Fruit fly (Drosophila melanogaster) Kc167 (cell line): ENCODE results near the gene CG4942.

Source experiments
- Myc ChIP-seq: fragments of >200 bp; optimal IDR thresholded peaks from 2 replicates; lab custom pipeline; 2017; ENCODE audit warnings: missing external identifiers
- h ChIP-seq: fragments of >200 bp; optimal IDR thresholded peaks from 3 replicates; lab custom pipeline; 2018; ENCODE audit warnings: missing external identifiers
- insv ChIP-seq: fragments of >200 bp; optimal IDR thresholded peaks from 3 replicates; lab custom pipeline; 2018; ENCODE audit warnings: missing external identifiers
- psq ChIP-seq: fragments of >200 bp; optimal IDR thresholded peaks from 2 replicates; lab custom pipeline; 2017; ENCODE audit warnings: missing external identifiers
- ttk ChIP-seq: sonication (Bioruptor generic); optimal IDR thresholded peaks from 2 replicates; lab custom pipeline; 2017; ENCODE audit warnings: missing external identifiers

DNA sequence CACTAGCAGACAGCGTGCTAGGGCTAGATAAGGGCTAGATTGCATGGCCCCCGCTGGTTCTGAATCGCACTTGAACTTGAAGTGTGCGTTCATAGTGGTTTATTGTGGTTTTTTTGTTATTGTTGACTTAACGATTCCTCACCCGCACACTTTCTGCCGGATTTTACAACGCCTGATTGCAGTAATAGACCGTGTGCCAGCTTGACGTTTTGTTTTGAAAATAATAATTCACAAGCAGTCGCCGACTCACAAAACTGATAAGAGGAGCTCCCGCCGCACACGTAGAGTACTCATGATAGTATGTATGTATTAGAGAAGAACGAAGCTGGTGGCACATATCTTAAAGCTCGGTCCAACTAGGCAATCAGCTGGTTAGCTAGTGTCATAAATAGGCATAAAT lies 22.8 kb downstream of the CG4942 start:
- TF ChIP-seq psq (lab: Kevin White, UChicago) (no peak), insv (no peak), h (lab: Kevin White, UChicago) (no peak), ttk (no peak), Myc (lab: Kevin White, UChicago) (no peak)
